Fruit fly (Drosophila melanogaster): ENCODE data around the gene CG9581.

DNA sequence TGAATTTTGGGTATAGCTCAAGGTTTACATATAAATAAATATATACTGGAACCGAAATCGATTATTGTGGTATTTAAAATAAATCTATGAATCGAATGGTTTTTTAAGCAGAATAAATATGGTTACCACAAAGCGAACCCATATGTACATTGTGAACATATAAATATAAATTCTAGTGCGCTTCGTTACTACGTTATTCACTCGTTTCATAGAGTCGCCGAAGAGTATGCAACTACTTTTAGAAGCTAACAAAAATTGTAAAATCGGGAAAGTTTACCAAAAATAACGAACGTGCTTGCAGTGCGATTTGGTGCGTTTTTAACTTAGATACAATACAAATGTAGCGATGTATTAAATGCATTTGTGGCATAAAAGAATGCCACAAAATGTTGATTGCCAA lies 13.8 kb downstream of the CG9581 start:
- TF ChIP-seq kay (GFP tag; ENCODE audit: borderline replicate concordance), result no peak
- TF ChIP-seq CG7101 (tag; optimal IDR thresholded peaks at IDR 0.05), result no peak
- TF ChIP-seq CG33017 (tag; optimal IDR thresholded peaks at IDR 0.05), result no peak
- TF ChIP-seq CG5204 (GFP tag; optimal IDR thresholded peaks at IDR 0.05), result no peak
